Worm (Caenorhabditis elegans): Measurements from ENCODE around the gene srd-63.

DNA sequence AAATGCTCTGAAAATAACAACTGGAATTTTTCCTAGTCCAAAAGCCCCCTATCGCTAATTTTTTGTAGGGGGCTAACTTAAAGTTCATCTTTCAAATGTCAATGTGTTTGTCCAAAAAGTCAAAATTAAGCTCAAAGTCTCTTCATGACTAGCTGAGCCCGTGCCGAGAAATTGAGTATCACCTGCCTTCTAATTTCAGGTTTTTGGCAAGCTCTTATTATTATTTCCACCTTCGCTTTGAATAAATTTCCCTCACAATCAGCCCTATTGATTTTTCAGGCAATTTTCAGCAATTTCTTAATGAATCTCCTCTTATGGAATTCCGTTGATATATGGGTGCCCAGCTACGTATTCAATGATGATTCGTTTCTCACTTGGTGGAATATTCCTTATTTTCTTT lies 5.8 kb upstream of the srd-63 start, which contains the start of gene sre-36:
- TF ChIP-seq lim-6 (tag; optimal IDR thresholded peaks at IDR 0.05) (no peak), unc-55 (GFP tag; optimal IDR thresholded peaks at IDR 0.05) (no peak), T23F11.4 (GFP tag; optimal IDR thresholded peaks at IDR 0.05) (no peak), unc-3 (GFP tag; conservative IDR thresholded peaks at IDR 0.05) (no peak), unc-3 (tag; optimal IDR thresholded peaks at IDR 0.05) (no peak), pha-4 (tag; optimal IDR thresholded peaks at IDR 0.05) (no peak), ama-1 (optimal IDR thresholded peaks at IDR 0.05) (no peak), rnt-1 (tag; optimal IDR thresholded peaks at IDR 0.05) (no peak), ceh-31 (tag; optimal IDR thresholded peaks at IDR 0.05) (no peak), lin-11 (tag; optimal IDR thresholded peaks at IDR 0.05) (no peak), ceh-18 (tag; optimal IDR thresholded peaks at IDR 0.05) (no peak), gmeb-2 (tag; optimal IDR thresholded peaks at IDR 0.05) (no peak), nhr-11 (tag; optimal IDR thresholded peaks at IDR 0.05) (no peak)
